Worm (Caenorhabditis elegans): ENCODE results near the gene mlc-1.

- TF ChIP-seq dpl-1 (GFP tag; optimal IDR thresholded peaks at IDR 0.05), result no peak
- TF ChIP-seq fkh-10 (GFP tag; optimal IDR thresholded peaks at IDR 0.05), result no peak
- no peak for TF ChIP-seq rbr-2 (tag; optimal IDR thresholded peaks at IDR 0.05)
- no peak for TF ChIP-seq nhr-76 (tag; optimal IDR thresholded peaks at IDR 0.05)
- no peak for TF ChIP-seq nhr-6 (tag; optimal IDR thresholded peaks at IDR 0.05)
- no peak for TF ChIP-seq lin-39 (tag; optimal IDR thresholded peaks at IDR 0.05)
These were observed 50.2 kb downstream of the mlc-1 start for ce11 chrX:17509048-17509776.

Data from whole organism, L4 larva.